Worm (Caenorhabditis elegans): ENCODE results near the gene F14F7.7.

F14F7.7 gene

ce11 chrIII:13071432-13072259 is 40.9 kb downstream of the F14F7.7 start:
- TF ChIP-seq ama-1 (optimal IDR thresholded peaks at IDR 0.05): peak; percentile 44
- TF ChIP-seq eor-1 (tag; optimal IDR thresholded peaks at IDR 0.05): no peak
- TF ChIP-seq nhr-25 (tag; optimal IDR thresholded peaks at IDR 0.05): peak; percentile 3
- peak; percentile 13 for TF ChIP-seq pha-4 (tag; optimal IDR thresholded peaks at IDR 0.05)
- TF ChIP-seq nhr-43 (tag; optimal IDR thresholded peaks at IDR 0.05; ENCODE audit: poor library complexity, severe bottlenecking): peak; percentile 10
- TF ChIP-seq ceh-82 (tag; optimal IDR thresholded peaks at IDR 0.05): no peak
- peak; percentile 20 for TF ChIP-seq lin-39 (tag; optimal IDR thresholded peaks at IDR 0.05)
- TF ChIP-seq hmg-11 (tag; optimal IDR thresholded peaks at IDR 0.05): peak; percentile 18
- peak; percentile 7 for TF ChIP-seq egl-5 (tag; optimal IDR thresholded peaks at IDR 0.05)
- TF ChIP-seq nfya-1 (tag; optimal IDR thresholded peaks at IDR 0.05; ENCODE audit: insufficient read depth): peak; percentile 39

Measured in whole organism, L3 larva.